Worm (Caenorhabditis elegans) whole organism, L4 larva: Measurements from ENCODE around the gene C16C8.8.

Experiments
- D1046.2 ChIP-seq: fragments of 200-800 bp; sonication (Bioruptor generic); IDR thresholded peaks from 2 replicates; pipeline ENCODE4 v1.3.6; 2022; ENCODE audit warnings: missing genetic modification characterization, missing compliant biosample characterization
- F10B5.3 ChIP-seq: sonication (generic microtip); optimal IDR thresholded peaks from 2 replicates; lab custom pipeline; 2016; ENCODE audit warnings: mild to moderate bottlenecking, missing genetic modification characterization, missing compliant biosample characterization
- T20F7.1 ChIP-seq: fragments of 200-800 bp; sonication (Bioruptor generic); optimal IDR thresholded peaks from 2 replicates; lab custom pipeline; 2018; ENCODE audit warnings: mild to moderate bottlenecking, missing genetic modification characterization, missing compliant biosample characterization
- T26A8.4 ChIP-seq: fragments of 200-800 bp; sonication (Bioruptor generic); IDR thresholded peaks from 2 replicates; pipeline ENCODE4 v1.3.6; 2022; ENCODE audit warnings: missing genetic modification characterization, missing compliant biosample characterization
- Y48G9A.11 ChIP-seq: fragments of 200-800 bp; sonication (Bioruptor generic); IDR thresholded peaks from 2 replicates; pipeline ENCODE4 v1.3.6; 2022; ENCODE audit warnings: missing genetic modification reagents, missing genetic modification characterization, missing compliant biosample characterization
- Y75B8A.6 ChIP-seq: fragments of 200-800 bp; sonication (Bioruptor generic); IDR thresholded peaks from 2 replicates; pipeline ENCODE4 v1.3.6; 2022; ENCODE audit warnings: missing genetic modification reagents, missing genetic modification characterization, missing compliant biosample characterization
- ZK546.5 ChIP-seq, 2 experiments: sonication (generic microtip); optimal IDR thresholded peaks; 2 replicates each; lab custom pipeline; 2017; ENCODE audit warnings: missing biosample characterization in 2 of 2, missing genetic modification characterization in 2 of 2
- aha-1 ChIP-seq: fragments of 150-350 bp; peaks from one replicate; lab custom pipeline; 2014; ENCODE audit warnings: missing biosample characterization, missing genetic modification characterization
- arid-1 ChIP-seq: fragments of 200-800 bp; sonication (Bioruptor generic); conservative IDR thresholded peaks from 2 replicates; pipeline ENCODE4 v1.3.6; 2022; ENCODE audit warnings: missing genetic modification reagents, missing genetic modification characterization, missing compliant biosample characterization
- ceh-44 ChIP-seq: fragments of 200-800 bp; sonication (Bioruptor generic); IDR thresholded peaks from 2 replicates; pipeline ENCODE4 v1.3.6; 2022; ENCODE audit warnings: missing genetic modification reagents, missing genetic modification characterization, missing compliant biosample characterization
- ces-1 ChIP-seq: fragments of 150-350 bp; sonication (generic microtip); optimal IDR thresholded peaks from 4 replicates; lab custom pipeline; 2014; ENCODE audit warnings: missing biosample characterization, missing genetic modification reagents, missing genetic modification characterization
- daf-12 ChIP-seq: fragments of 150-350 bp; optimal IDR thresholded peaks from 2 replicates; lab custom pipeline; 2014; ENCODE audit warnings: missing biosample characterization, missing genetic modification reagents, missing genetic modification characterization
- daf-8 ChIP-seq: fragments of 200-800 bp; sonication (Bioruptor generic); IDR thresholded peaks from 2 replicates; pipeline ENCODE4 v1.3.6; 2022; ENCODE audit warnings: missing genetic modification characterization, missing compliant biosample characterization
- dmd-9 ChIP-seq: fragments of 200-800 bp; sonication (Bioruptor generic); IDR thresholded peaks from 2 replicates; pipeline ENCODE4 v1.3.6; 2022; ENCODE audit warnings: missing genetic modification reagents, missing genetic modification characterization, missing compliant biosample characterization
- egl-43 ChIP-seq: fragments of 200-800 bp; sonication (Bioruptor generic); IDR thresholded peaks from 2 replicates; pipeline ENCODE4 v1.3.6; 2022; ENCODE audit warnings: missing genetic modification reagents, missing genetic modification characterization, missing compliant biosample characterization
- fos-1 ChIP-seq: fragments of 150-350 bp; optimal IDR thresholded peaks from 2 replicates; lab custom pipeline; 2014; ENCODE audit warnings: missing biosample characterization, missing genetic modification characterization
- hlh-11 ChIP-seq: fragments of 200-800 bp; sonication (Bioruptor generic); optimal IDR thresholded peaks from 2 replicates; lab custom pipeline; 2018; ENCODE audit warnings: mild to moderate bottlenecking, missing genetic modification characterization, missing compliant biosample characterization
- hlh-30 ChIP-seq: sonication (generic microtip); optimal IDR thresholded peaks from 2 replicates; lab custom pipeline; 2017; ENCODE audit warnings: antibody characterized with exemption, mild to moderate bottlenecking, missing genetic modification characterization, missing compliant biosample characterization; ENCODE audit not compliant: insufficient read depth
- hmg-1.1 ChIP-seq: fragments of 200-800 bp; sonication (Bioruptor generic); IDR thresholded peaks from 2 replicates; pipeline ENCODE4 v1.3.6; 2022; ENCODE audit warnings: missing genetic modification reagents, missing genetic modification characterization, missing compliant biosample characterization
- jun-1 ChIP-seq: fragments of 150-350 bp; optimal IDR thresholded peaks from 2 replicates; lab custom pipeline; 2014; ENCODE audit warnings: missing biosample characterization, missing genetic modification reagents, missing genetic modification characterization
- lim-7 ChIP-seq: fragments of 200-800 bp; sonication (Bioruptor generic); IDR thresholded peaks from 2 replicates; pipeline ENCODE4 v1.3.6; 2022; ENCODE audit warnings: missing genetic modification characterization, missing compliant biosample characterization
- lin-15B ChIP-seq: fragments of 150-350 bp; sonication (generic microtip); optimal IDR thresholded peaks from 3 replicates; lab custom pipeline; 2014; ENCODE audit warnings: missing biosample characterization, missing genetic modification characterization
- lin-29 ChIP-seq: fragments of 200-800 bp; sonication (Bioruptor generic); IDR thresholded peaks from 2 replicates; pipeline ENCODE4 v1.3.6; 2022; ENCODE audit warnings: missing genetic modification reagents, missing genetic modification characterization, missing compliant biosample characterization
- lin-39 ChIP-seq: fragments of 150-350 bp; optimal IDR thresholded peaks from 2 replicates; lab custom pipeline; 2014; ENCODE audit warnings: missing biosample characterization, missing genetic modification reagents, missing genetic modification characterization
- lsy-2 ChIP-seq, 2 experiments: fragments of 150-350 bp in 1 of 2; sonication (generic microtip) in 1 of 2; optimal IDR thresholded peaks; 2 replicates each; lab custom pipeline; 2014 to 2017; ENCODE audit warnings: missing biosample characterization in 2 of 2, missing genetic modification characterization in 2 of 2
- madf-5 ChIP-seq, 2 experiments: fragments of 200-800 bp; sonication (Bioruptor generic); IDR thresholded peaks; 2 replicates each; pipeline ENCODE4 v1.3.6; 2022; ENCODE audit warnings: missing compliant biosample characterization in 2 of 2, missing genetic modification characterization in 2 of 2
- mdl-1 ChIP-seq, 2 experiments: fragments of 150-350 bp in 1 of 2; sonication (generic microtip) in 1 of 2; optimal IDR thresholded peaks; 2 replicates each; lab custom pipeline; 2014 to 2017; ENCODE audit warnings: missing biosample characterization in 2 of 2, missing genetic modification characterization in 2 of 2
- mxl-2 ChIP-seq: fragments of 200-800 bp; sonication (Bioruptor generic); conservative IDR thresholded peaks from 2 replicates; pipeline ENCODE4 v1.3.6; 2022; ENCODE audit warnings: missing genetic modification reagents, missing genetic modification characterization, missing compliant biosample characterization
- mxl-3 ChIP-seq: fragments of 200-800 bp; sonication (Bioruptor generic); optimal IDR thresholded peaks from 2 replicates; lab custom pipeline; 2018; ENCODE audit warnings: mild to moderate bottlenecking, missing genetic modification characterization, missing compliant biosample characterization
- nhr-11 ChIP-seq: fragments of 150-350 bp; optimal IDR thresholded peaks from 2 replicates; lab custom pipeline; 2014; ENCODE audit warnings: missing biosample characterization, missing genetic modification characterization
- nhr-111 ChIP-seq: fragments of 200-800 bp; sonication (Bioruptor generic); optimal IDR thresholded peaks from 2 replicates; lab custom pipeline; 2018; ENCODE audit warnings: mild to moderate bottlenecking, missing genetic modification characterization, missing compliant biosample characterization
- nhr-237 ChIP-seq: sonication (generic microtip); optimal IDR thresholded peaks from 2 replicates; lab custom pipeline; 2017; ENCODE audit warnings: missing biosample characterization, missing genetic modification characterization
- nhr-76 ChIP-seq: fragments of 150-350 bp; optimal IDR thresholded peaks from 2 replicates; lab custom pipeline; 2014; ENCODE audit warnings: missing biosample characterization, missing genetic modification characterization
- pha-4 ChIP-seq, 2 experiments: fragments of 150-350 bp in 1 of 2; fragments of 200-800 bp in 1 of 2; sonication (Bioruptor generic) in 1 of 2; IDR thresholded peaks in 1 of 2; optimal IDR thresholded peaks in 1 of 2; 2 replicates each; pipeline versions ENCODE4 v1.3.6 to Lab custom; 2014 to 2022; ENCODE audit warnings: missing genetic modification characterization in 2 of 2, missing genetic modification reagents in 2 of 2, missing biosample characterization in 1 of 2, missing compliant biosample characterization in 1 of 2
- php-3 ChIP-seq: fragments of 200-800 bp; sonication (Bioruptor generic); IDR thresholded peaks from 2 replicates; pipeline ENCODE4 v1.3.6; 2022; ENCODE audit warnings: missing genetic modification reagents, missing genetic modification characterization, missing compliant biosample characterization
- pqm-1 ChIP-seq: sonication (generic microtip); optimal IDR thresholded peaks from 2 replicates; lab custom pipeline; 2017; ENCODE audit warnings: missing biosample characterization, missing genetic modification characterization
- rbr-2 ChIP-seq: sonication (generic microtip); optimal IDR thresholded peaks from 2 replicates; lab custom pipeline; 2016; ENCODE audit warnings: missing genotype, missing genetic modification characterization, missing compliant biosample characterization
- sdz-12 ChIP-seq: fragments of 200-800 bp; sonication (Bioruptor generic); optimal IDR thresholded peaks from 2 replicates; lab custom pipeline; 2018; ENCODE audit warnings: mild to moderate bottlenecking, missing genetic modification characterization, missing compliant biosample characterization
- set-16 ChIP-seq: fragments of 200-800 bp; sonication (Bioruptor generic); IDR thresholded peaks from 2 replicates; pipeline ENCODE4 v1.3.6; 2022; ENCODE audit warnings: missing genetic modification reagents, missing genetic modification characterization, missing compliant biosample characterization
- skn-1 ChIP-seq: fragments of 150-350 bp; optimal IDR thresholded peaks from 2 replicates; lab custom pipeline; 2014; ENCODE audit warnings: missing biosample characterization, missing genetic modification characterization
- snpc-1.2 ChIP-seq: fragments of 200-800 bp; sonication (Bioruptor generic); IDR thresholded peaks from 2 replicates; pipeline ENCODE4 v1.3.6; 2022; ENCODE audit warnings: missing genetic modification reagents, missing genetic modification characterization, missing compliant biosample characterization
- spr-1 ChIP-seq: sonication (generic microtip); optimal IDR thresholded peaks from 2 replicates; lab custom pipeline; 2016; ENCODE audit warnings: mild to moderate bottlenecking, missing genetic modification characterization, missing compliant biosample characterization
- unc-39 ChIP-seq: sonication (generic microtip); optimal IDR thresholded peaks from 2 replicates; lab custom pipeline; 2017; ENCODE audit warnings: missing biosample characterization, missing genetic modification characterization
- ztf-11 ChIP-seq: fragments of 150-350 bp; optimal IDR thresholded peaks from 2 replicates; lab custom pipeline; 2014; ENCODE audit warnings: missing biosample characterization, missing genetic modification characterization

C16C8.8 gene

ce11 chrII:3500373-3500772 lies 38.9 kb upstream of the C16C8.8 start:
- TF ChIP-seq T20F7.1 (GFP tag; lab: Kevin White, UChicago) (no peak), madf-5 (GFP tag; IDR thresholded peaks at IDR 0.05; lab: Robert Waterston, UW) (no peak), daf-12 (tag; lab: Kevin White, UChicago) (no peak), F10B5.3 (no peak), mdl-1 (tag; optimal IDR thresholded peaks at IDR 0.05; lab: Kevin White, UChicago) (no peak), hlh-30 (tag; lab: Kevin White, UChicago) (no peak), jun-1 (tag; lab: Kevin White, UChicago) (no peak), nhr-76 (tag; lab: Kevin White, UChicago) (no peak), dmd-9 (GFP tag; lab: Robert Waterston, UW) (no peak), php-3 (GFP tag; lab: Robert Waterston, UW) (peak; percentile 31; the same call in 1 of the 2 replicates), D1046.2 (GFP tag; lab: Robert Waterston, UW) (no peak), nhr-111 (peak; percentile 13), set-16 (peak; percentile 97), mxl-2 (no peak), lsy-2 (tag; optimal IDR thresholded peaks at IDR 0.05; lab: Kevin White, UChicago) (no peak), Y48G9A.11 (GFP tag; lab: Robert Waterston, UW) (no peak), Y75B8A.6 (no peak), lin-15B (tag; lab: Kevin White, UChicago) (no peak), daf-8 (no peak), fos-1 (tag; lab: Kevin White, UChicago) (no peak), unc-39 (tag; lab: Kevin White, UChicago) (no peak), hlh-11 (tag; lab: Kevin White, UChicago) (no peak), lin-39 (tag; lab: Kevin White, UChicago) (no peak), mxl-3 (GFP tag; lab: Kevin White, UChicago) (no peak), ztf-11 (tag; lab: Kevin White, UChicago) (no peak), arid-1 (no peak), skn-1 (tag; lab: Kevin White, UChicago) (no peak), egl-43 (peak; percentile 65; the same call in 1 of the 2 replicates), nhr-11 (no peak), ZK546.5 (tag; optimal IDR thresholded peaks at IDR 0.05; lab: Kevin White, UChicago) (no peak), pha-4 (GFP tag; IDR thresholded peaks at IDR 0.05; lab: Robert Waterston, UW) (no peak), pha-4 (tag; optimal IDR thresholded peaks at IDR 0.05; lab: Kevin White, UChicago) (no peak), ces-1 (no peak), spr-1 (tag; lab: Kevin White, UChicago) (peak; percentile 7), ceh-44 (GFP tag; lab: Robert Waterston, UW) (no peak), lin-29 (no peak), nhr-237 (no peak), sdz-12 (GFP tag; lab: Kevin White, UChicago) (no peak), pqm-1 (tag; lab: Kevin White, UChicago) (no peak), snpc-1.2 (GFP tag; lab: Robert Waterston, UW) (no peak), hmg-1.1 (no peak), T26A8.4 (GFP tag; lab: Robert Waterston, UW) (peak; percentile 57), rbr-2 (tag; lab: Kevin White, UChicago) (no peak)
- TF ChIP-seq, all 104 proteins: peak for 6

ce11 chrII:3499386-3499785 lies 37.9 kb upstream of the C16C8.8 start, which contains the start of gene Y49F6B.9:
Gene Y49F6B.9, minus strand, starts transcription at chrII:3499387.
- TF ChIP-seq Y48G9A.11 (GFP tag; lab: Robert Waterston, UW) = peak; percentile 94
- TF ChIP-seq lim-7 = no peak
- peak; percentile 87 for TF ChIP-seq aha-1 (tag; lab: Kevin White, UChicago)
